Worm (Caenorhabditis elegans) whole organism, young adult: ENCODE measurements around the gene pgp-9.

Experiments used
- Y79H2A.3 ChIP-seq: fragments of 200-800 bp; sonication (Bioruptor generic); conservative IDR thresholded peaks from 2 replicates; pipeline ENCODE4 v1.3.6; 2022; ENCODE audit warnings: missing genetic modification reagents, missing genetic modification characterization, missing compliant biosample characterization
- ama-1 ChIP-seq, 3 experiments: fragments of 150-350 bp in 1 of 3; sonication (generic microtip) in 2 of 3; optimal IDR thresholded peaks; 2 replicates each; lab custom pipeline; 2014 to 2018; ENCODE audit warnings: missing biosample characterization in 2 of 3, missing genetic modification characterization in 2 of 3, missing genetic modification reagents in 2 of 3
- ets-4 ChIP-seq: fragments of 200-800 bp; sonication (Bioruptor generic); optimal IDR thresholded peaks from 2 replicates; lab custom pipeline; 2018; ENCODE audit warnings: mild to moderate bottlenecking, missing genetic modification characterization, missing compliant biosample characterization
- gei-17 ChIP-seq: fragments of 200-800 bp; sonication (Bioruptor generic); optimal IDR thresholded peaks from 2 replicates; lab custom pipeline; 2018; ENCODE audit warnings: mild to moderate bottlenecking, missing genetic modification characterization, missing compliant biosample characterization
- hlh-26 ChIP-seq: fragments of 200-800 bp; sonication (Bioruptor generic); conservative IDR thresholded peaks from 2 replicates; pipeline ENCODE4 v1.3.6; 2022; ENCODE audit warnings: missing genetic modification reagents, missing genetic modification characterization, missing compliant biosample characterization
- lag-1 ChIP-seq: fragments of 200-800 bp; sonication (Bioruptor generic); IDR thresholded peaks from 2 replicates; pipeline ENCODE4 v1.3.6; 2022; ENCODE audit warnings: missing genetic modification reagents, missing genetic modification characterization, missing compliant biosample characterization
- nfya-2 ChIP-seq: fragments of 200-800 bp; sonication (Bioruptor generic); IDR thresholded peaks from 2 replicates; pipeline ENCODE4 v1.3.6; 2022; ENCODE audit warnings: missing genetic modification reagents, missing genetic modification characterization, missing compliant biosample characterization
- ztf-25 ChIP-seq: fragments of 200-800 bp; sonication (Bioruptor generic); IDR thresholded peaks from 2 replicates; pipeline ENCODE4 v1.3.6; 2022; ENCODE audit warnings: missing genetic modification reagents, missing genetic modification characterization, missing compliant biosample characterization

ce11 chrV:17721709-17722108, 34.0 kb upstream of the pgp-9 start:
- TF ChIP-seq ama-1 (optimal IDR thresholded peaks at IDR 0.05; lab: Kevin White, UChicago) (no peak), ama-1 (GFP tag; optimal IDR thresholded peaks at IDR 0.05; lab: Kevin White, UChicago) (no peak), hlh-26 (GFP tag; lab: Robert Waterston, UW) (no peak), gei-17 (GFP tag; lab: Kevin White, UChicago) (no peak), nfya-2 (GFP tag; lab: Robert Waterston, UW) (no peak), ztf-25 (no peak), ets-4 (peak; percentile 49), Y79H2A.3 (GFP tag; lab: Robert Waterston, UW) (no peak), lag-1 (GFP tag; lab: Robert Waterston, UW) (no peak)
